Fruit fly (Drosophila melanogaster) S2 (cell line): Measurements from ENCODE around the gene Rpn11.

Experiments
- CG8478 ChIP-seq: fragments of >200 bp; optimal IDR thresholded peaks from 2 replicates; lab custom pipeline; 2018
- CTCF ChIP-seq, 2 experiments: fragments of >200 bp; optimal IDR thresholded peaks; 2 replicates each; lab custom pipeline; 2018

dm6 chr2L:5055528-5055927 lies 4.1 kb downstream of the Rpn11 start:
- TF ChIP-seq CG8478 (lab: Kevin White, UChicago) (no peak), CTCF (optimal IDR thresholded peaks at IDR 0.05; lab: Kevin White, UChicago) (no peak)
